Worm (Caenorhabditis elegans) whole organism, young adult: ENCODE measurements around the gene F35F10.6.

ENCODE experiments used
- F33H1.4 ChIP-seq: fragments of 200-800 bp; sonication (Bioruptor generic); IDR thresholded peaks from 2 replicates; pipeline ENCODE4 v1.3.6; 2022; ENCODE audit warnings: missing genetic modification reagents, missing genetic modification characterization, missing compliant biosample characterization
- F37B4.10 ChIP-seq: fragments of 200-800 bp; sonication (Bioruptor generic); IDR thresholded peaks from 2 replicates; pipeline ENCODE4 v1.3.6; 2022; ENCODE audit warnings: missing genetic modification characterization, missing compliant biosample characterization
- F49E8.2 ChIP-seq: sonication (generic microtip); optimal IDR thresholded peaks from 3 replicates; lab custom pipeline; 2017; ENCODE audit warnings: missing genetic modification characterization, mild to moderate bottlenecking, missing compliant biosample characterization, antibody characterized with exemption, moderate library complexity; ENCODE audit not compliant: insufficient read depth
- T07F8.4 ChIP-seq: sonication (generic microtip); optimal IDR thresholded peaks from 2 replicates; lab custom pipeline; 2016; ENCODE audit warnings: mild to moderate bottlenecking, missing genetic modification characterization, moderate library complexity, missing compliant biosample characterization
- aptf-3 ChIP-seq: fragments of 200-800 bp; sonication (Bioruptor generic); IDR thresholded peaks from 2 replicates; pipeline ENCODE4 v1.3.6; 2022; ENCODE audit warnings: missing genetic modification characterization, missing compliant biosample characterization
- cebp-2 ChIP-seq: fragments of 200-800 bp; sonication (Bioruptor generic); IDR thresholded peaks from 2 replicates; pipeline ENCODE4 v1.3.6; 2022; ENCODE audit warnings: missing genetic modification characterization, missing compliant biosample characterization
- ceh-100 ChIP-seq: fragments of 200-800 bp; sonication (Bioruptor generic); IDR thresholded peaks from 2 replicates; pipeline ENCODE4 v1.3.6; 2022; ENCODE audit warnings: missing genetic modification reagents, missing genetic modification characterization, missing compliant biosample characterization
- egrh-3 ChIP-seq: fragments of 200-800 bp; sonication (Bioruptor generic); IDR thresholded peaks from 2 replicates; pipeline ENCODE4 v1.3.6; 2022; ENCODE audit warnings: missing genetic modification reagents, missing genetic modification characterization, missing compliant biosample characterization
- let-607 ChIP-seq, 2 experiments: fragments of 200-800 bp in 1 of 2; sonication (Bioruptor generic) in 1 of 2; sonication (generic microtip) in 1 of 2; optimal IDR thresholded peaks; 2 replicates each; lab custom pipeline; 2016 to 2018; ENCODE audit warnings: mild to moderate bottlenecking in 2 of 2, missing compliant biosample characterization in 2 of 2, missing genetic modification characterization in 2 of 2, moderate library complexity in 2 of 2, missing genotype in 1 of 2
- lir-1 ChIP-seq: fragments of 200-800 bp; sonication (Bioruptor generic); conservative IDR thresholded peaks from 2 replicates; pipeline ENCODE4 v1.3.6; 2022; ENCODE audit warnings: missing genetic modification reagents, missing genetic modification characterization, missing compliant biosample characterization
- madf-10 ChIP-seq: sonication (generic microtip); optimal IDR thresholded peaks from 2 replicates; lab custom pipeline; 2016; ENCODE audit warnings: mild to moderate bottlenecking, missing genetic modification characterization, missing compliant biosample characterization
- rcor-1 ChIP-seq: fragments of 200-800 bp; sonication (Bioruptor generic); IDR thresholded peaks from 2 replicates; pipeline ENCODE4 v1.3.6; 2022; ENCODE audit warnings: missing genetic modification reagents, missing genetic modification characterization, missing compliant biosample characterization
- tlf-1 ChIP-seq: fragments of 200-800 bp; sonication (Bioruptor generic); optimal IDR thresholded peaks from 2 replicates; lab custom pipeline; 2018; ENCODE audit warnings: mild to moderate bottlenecking, missing genetic modification characterization, missing compliant biosample characterization
- unc-130 ChIP-seq: sonication (generic microtip); optimal IDR thresholded peaks from 2 replicates; lab custom pipeline; 2016; ENCODE audit warnings: missing genetic modification reagents, missing genetic modification characterization, missing compliant biosample characterization

DNA sequence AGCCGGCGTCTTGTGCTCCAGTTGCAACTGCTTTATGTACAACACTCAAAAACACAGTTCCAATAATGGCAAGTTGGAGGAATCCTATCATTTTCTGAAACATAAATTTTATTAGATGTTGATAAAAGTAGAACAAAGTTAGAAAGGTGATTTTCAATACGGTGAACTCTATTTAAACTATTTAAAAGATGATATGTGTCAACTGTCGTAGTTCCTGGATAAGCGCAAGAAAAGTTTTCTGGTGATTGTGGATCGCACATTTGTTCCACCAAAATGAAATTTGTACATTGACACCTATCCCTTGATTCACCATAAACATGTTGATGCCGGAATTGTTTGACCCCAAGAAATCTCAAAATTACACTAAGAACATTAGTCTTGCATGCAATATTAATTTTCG lies 42.9 kb upstream of the F35F10.6 start, which contains the start of gene C17B7.9:
- TF ChIP-seq ceh-100 (GFP tag; lab: Robert Waterston, UW) (no peak), F49E8.2 (no peak), cebp-2 (no peak), egrh-3 (GFP tag; lab: Robert Waterston, UW) (no peak), F37B4.10 (GFP tag; lab: Robert Waterston, UW) (no peak), lir-1 (GFP tag; lab: Robert Waterston, UW) (no peak), unc-130 (GFP tag; lab: Kevin White, UChicago) (no peak), F33H1.4 (GFP tag; lab: Robert Waterston, UW) (no peak), tlf-1 (GFP tag; lab: Kevin White, UChicago) (no peak), let-607 (tag; optimal IDR thresholded peaks at IDR 0.05; lab: Kevin White, UChicago) (no peak), rcor-1 (GFP tag; lab: Robert Waterston, UW) (no peak), T07F8.4 (tag; lab: Kevin White, UChicago) (no peak), aptf-3 (GFP tag; lab: Robert Waterston, UW) (no peak), madf-10 (tag; lab: Kevin White, UChicago) (no peak)
